Worm (Caenorhabditis elegans) whole organism, mixed stage, embryonic: ENCODE measurements around the gene R144.12.

Experiments
- blmp-1 ChIP-seq: fragments of 150-350 bp; optimal IDR thresholded peaks from 2 replicates; lab custom pipeline; 2014; ENCODE audit warnings: missing biosample characterization, missing genetic modification characterization
- ceh-39 ChIP-seq: fragments of 150-350 bp; optimal IDR thresholded peaks from 2 replicates; lab custom pipeline; 2014; ENCODE audit warnings: missing biosample characterization, missing genetic modification characterization
- ceh-43 ChIP-seq: fragments of 200-800 bp; sonication (Bioruptor generic); optimal IDR thresholded peaks from 2 replicates; lab custom pipeline; 2018; ENCODE audit warnings: mild to moderate bottlenecking, missing genetic modification characterization, moderate library complexity, missing compliant biosample characterization
- drap-1 ChIP-seq: fragments of 200-800 bp; sonication (Bioruptor generic); optimal IDR thresholded peaks from 3 replicates; lab custom pipeline; 2018; ENCODE audit warnings: mild to moderate bottlenecking, missing genetic modification characterization, missing compliant biosample characterization
- elt-3 ChIP-seq: fragments of 150-350 bp; optimal IDR thresholded peaks from 2 replicates; lab custom pipeline; 2014; ENCODE audit warnings: missing biosample characterization, missing genetic modification characterization
- ham-2 ChIP-seq: fragments of 200-800 bp; sonication (Bioruptor generic); optimal IDR thresholded peaks from 2 replicates; lab custom pipeline; 2018; ENCODE audit warnings: mild to moderate bottlenecking, missing genetic modification characterization, missing compliant biosample characterization
- lsy-2 ChIP-seq: fragments of 150-350 bp; optimal IDR thresholded peaks from 2 replicates; lab custom pipeline; 2014; ENCODE audit warnings: missing biosample characterization, missing genetic modification characterization
- nhr-12 ChIP-seq: fragments of 150-350 bp; optimal IDR thresholded peaks from 2 replicates; lab custom pipeline; 2014; ENCODE audit warnings: missing biosample characterization, missing genetic modification characterization
- nhr-237 ChIP-seq: fragments of 150-350 bp; optimal IDR thresholded peaks from 2 replicates; lab custom pipeline; 2014; ENCODE audit warnings: missing biosample characterization, missing genetic modification characterization
- pha-4 ChIP-seq: fragments of 150-350 bp; optimal IDR thresholded peaks from 2 replicates; lab custom pipeline; 2018; ENCODE audit warnings: missing biosample characterization, missing genetic modification reagents, missing genetic modification characterization
- snpc-4 ChIP-seq: fragments of 150-350 bp; optimal IDR thresholded peaks from 2 replicates; lab custom pipeline; 2014; ENCODE audit warnings: missing biosample characterization, missing genetic modification characterization
- unc-62 ChIP-seq: fragments of 150-350 bp; optimal IDR thresholded peaks from 2 replicates; lab custom pipeline; 2014; ENCODE audit warnings: missing biosample characterization, missing genetic modification reagents, missing genetic modification characterization
- ztf-11 ChIP-seq: fragments of 150-350 bp; optimal IDR thresholded peaks from 2 replicates; lab custom pipeline; 2014; ENCODE audit warnings: missing biosample characterization, missing genetic modification characterization

ce11 chrIII:5010723-5011122, 3.9 kb upstream of the R144.12 start:
- TF ChIP-seq lsy-2 (tag; lab: Kevin White, UChicago) (no peak), unc-62 (GFP tag; lab: Kevin White, UChicago) (no peak), snpc-4 (tag; lab: Kevin White, UChicago) (no peak), ceh-43 (GFP tag; lab: Kevin White, UChicago) (no peak), pha-4 (tag; lab: Kevin White, UChicago) (no peak), elt-3 (tag; lab: Kevin White, UChicago) (no peak), ztf-11 (tag; lab: Kevin White, UChicago) (no peak), ceh-39 (tag; lab: Kevin White, UChicago) (no peak), nhr-12 (tag; lab: Kevin White, UChicago) (no peak), blmp-1 (tag; lab: Kevin White, UChicago) (no peak), nhr-237 (tag; lab: Kevin White, UChicago) (no peak), drap-1 (GFP tag; lab: Kevin White, UChicago) (no peak), ham-2 (GFP tag; lab: Kevin White, UChicago) (no peak)
